Fruit fly (Drosophila melanogaster): ENCODE results near the gene sws.

The sws gene

DNA sequence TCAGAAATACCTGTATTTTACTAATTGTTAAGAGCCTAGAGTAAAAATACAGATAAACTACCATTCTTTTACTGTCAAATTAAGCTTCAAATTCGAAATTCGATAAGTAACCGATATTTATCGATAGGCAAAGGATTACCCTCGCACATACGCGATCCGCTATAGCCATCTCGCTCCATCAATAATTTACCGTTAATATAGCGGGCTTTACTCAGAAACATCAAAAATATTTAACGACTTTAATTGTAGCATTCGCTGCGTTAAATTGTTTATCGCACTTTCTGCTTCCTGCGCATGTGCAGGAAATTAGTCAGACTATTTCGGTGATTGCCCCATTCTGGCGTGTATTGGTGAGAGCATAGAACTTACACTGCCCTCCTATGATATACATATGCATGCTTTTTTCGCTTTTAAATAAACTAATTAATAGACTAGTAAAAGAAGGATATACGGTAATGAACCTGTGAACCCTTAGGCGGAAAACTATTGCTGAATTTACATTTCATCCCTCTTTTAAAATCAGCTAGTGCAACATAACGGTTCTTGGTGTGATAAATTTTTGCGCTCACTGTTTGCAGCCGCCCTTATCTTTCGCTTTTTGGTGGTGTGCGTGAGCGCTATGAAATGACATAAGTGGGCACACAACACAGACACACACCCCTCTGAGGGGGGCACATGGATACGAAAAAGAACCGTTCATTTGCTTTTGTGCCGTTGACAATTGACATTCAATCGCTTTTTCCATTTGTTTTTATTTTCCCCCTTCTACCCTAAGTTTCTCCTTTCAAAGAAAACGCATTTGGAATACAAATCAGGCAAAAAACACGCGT is 59.6 kb downstream of the sws start, which contains the start of the genes dpr14 and spidey (continued):
- no peak for TF ChIP-seq Hr83 (GFP tag; optimal IDR thresholded peaks at IDR 0.05; ENCODE audit: poor library complexity, severe bottlenecking)
- TF ChIP-seq jim (GFP tag; optimal IDR thresholded peaks at IDR 0.05), result no peak
- TF ChIP-seq foxo (GFP tag; optimal IDR thresholded peaks at IDR 0.05), result peak in 1 of 2 experiments; percentile 79
